Fruit fly (Drosophila melanogaster): ENCODE data around the gene Top2.

Top2 gene

dm6 chr2L:19423467-19424122, 29.7 kb downstream of the Top2 start, which contains the start of the genes Alp12 and CG13085 (continued):
- TF ChIP-seq CG7372 (GFP tag; IDR thresholded peaks at IDR 0.05), result peak; percentile 97
- TF ChIP-seq NK7.1 (GFP tag; optimal IDR thresholded peaks at IDR 0.05), result peak; percentile 89
- TF ChIP-seq ab (GFP tag; optimal IDR thresholded peaks at IDR 0.05), result peak; percentile 63
- TF ChIP-seq CG10959 (GFP tag; IDR thresholded peaks at IDR 0.05), result peak; percentile 87
- TF ChIP-seq bab2 (GFP tag; optimal IDR thresholded peaks at IDR 0.05), result peak; percentile 94
- TF ChIP-seq pum (GFP tag; optimal IDR thresholded peaks at IDR 0.05), result peak; percentile 94
- peak; percentile 86 for TF ChIP-seq CG15696 (tag; optimal IDR thresholded peaks at IDR 0.05)
- TF ChIP-seq CG4617 (GFP tag; optimal IDR thresholded peaks at IDR 0.05; ENCODE audit: borderline replicate concordance), result peak; percentile 85
- TF ChIP-seq CG4404 (GFP tag; IDR thresholded peaks at IDR 0.05), result peak; percentile 88
- TF ChIP-seq fd64A (GFP tag; optimal IDR thresholded peaks at IDR 0.05), result peak; percentile 93
- TF ChIP-seq zfh2 (GFP tag; optimal IDR thresholded peaks at IDR 0.05), result peak; percentile 90
- TF ChIP-seq vnd (GFP tag; IDR thresholded peaks at IDR 0.05; ENCODE audit: partially characterized antibody), result no peak
- TF ChIP-seq CG17912 (GFP tag; optimal IDR thresholded peaks at IDR 0.05), result peak; percentile 81
- TF ChIP-seq toy (GFP tag; IDR thresholded peaks at IDR 0.05), result peak; percentile 91
- peak; percentile 90 for TF ChIP-seq CG11456 (GFP tag; IDR thresholded peaks at IDR 0.05)
- TF ChIP-seq crc (GFP tag; optimal IDR thresholded peaks at IDR 0.05), result peak; percentile 89
- TF ChIP-seq CG6254 (GFP tag; optimal IDR thresholded peaks at IDR 0.05), result peak; percentile 96
- TF ChIP-seq Hr78 (GFP tag; optimal IDR thresholded peaks at IDR 0.05), result peak in 1 of 2 experiments; percentile 94
- TF ChIP-seq nom (GFP tag; optimal IDR thresholded peaks at IDR 0.05), result peak; percentile 83
- TF ChIP-seq HHEX (GFP tag; optimal IDR thresholded peaks at IDR 0.05), result peak; percentile 98
- TF ChIP-seq HLH54F (GFP tag; optimal IDR thresholded peaks at IDR 0.05), result peak; percentile 91
- peak; percentile 98 for TF ChIP-seq PHDP (tag; optimal IDR thresholded peaks at IDR 0.05)
- TF ChIP-seq CG32767 (GFP tag; IDR thresholded peaks at IDR 0.05), result peak; percentile 97
- peak; percentile 96 for TF ChIP-seq CrebB (tag; optimal IDR thresholded peaks at IDR 0.05)
- TF ChIP-seq HLH3B (GFP tag; IDR thresholded peaks at IDR 0.05), result peak; percentile 93
- TF ChIP-seq run (tag; optimal IDR thresholded peaks at IDR 0.05), result peak; percentile 98
- TF ChIP-seq CG30020 (tag; optimal IDR thresholded peaks at IDR 0.05), result peak; percentile 88
- peak; percentile 91 for TF ChIP-seq Lim3 (GFP tag; IDR thresholded peaks at IDR 0.05)
- TF ChIP-seq Deaf1 (tag; optimal IDR thresholded peaks at IDR 0.05), result peak; percentile 89
- peak; percentile 5 for TF ChIP-seq cg (GFP tag; optimal IDR thresholded peaks at IDR 0.05)
- TF ChIP-seq CG6272 (GFP tag; IDR thresholded peaks at IDR 0.05), result peak; percentile 93
- TF ChIP-seq CG17359 (tag; optimal IDR thresholded peaks at IDR 0.05), result peak; percentile 98
- TF ChIP-seq tll (GFP tag; optimal IDR thresholded peaks at IDR 0.05), result peak in 1 of 2 experiments; percentile 37
- peak; percentile 59 for TF ChIP-seq CG7745 (tag; optimal IDR thresholded peaks at IDR 0.05)
- TF ChIP-seq GATAe (GFP tag; conservative IDR thresholded peaks at IDR 0.05), result peak; percentile 86
- TF ChIP-seq Xrp1 (GFP tag; IDR thresholded peaks at IDR 0.05), result peak; percentile 97
- peak; percentile 99 for TF ChIP-seq dmrt99B (tag; optimal IDR thresholded peaks at IDR 0.05)
- TF ChIP-seq Ada2b (GFP tag; IDR thresholded peaks at IDR 0.05), result peak; percentile 95
- TF ChIP-seq gce (GFP tag; IDR thresholded peaks at IDR 0.05), result no peak; the same call in 1 of the 3 replicates
- no peak for TF ChIP-seq Dfd (GFP tag; optimal IDR thresholded peaks at IDR 0.05)
- peak; percentile 98 for TF ChIP-seq sqz (GFP tag; optimal IDR thresholded peaks at IDR 0.05)
- no peak for TF ChIP-seq usp (GFP tag; optimal IDR thresholded peaks at IDR 0.05)
- peak; percentile 98 for TF ChIP-seq lmd (GFP tag; IDR thresholded peaks at IDR 0.05)
- peak; percentile 93 for TF ChIP-seq CG8281 (tag; optimal IDR thresholded peaks at IDR 0.05)
- no peak for TF ChIP-seq knrl (GFP tag; IDR thresholded peaks at IDR 0.05; ENCODE audit: partially characterized antibody)
- TF ChIP-seq rib (GFP tag; IDR thresholded peaks at IDR 0.05), result peak; percentile 94
- TF ChIP-seq pan (optimal IDR thresholded peaks at IDR 0.05), result no peak
- TF ChIP-seq pan (GFP tag; optimal IDR thresholded peaks at IDR 0.05 in 1 of 2, IDR thresholded peaks at IDR 0.05 in 1 of 2), result peak in 1 of 2 experiments; percentile 95
- TF ChIP-seq Taf1 (GFP tag; IDR thresholded peaks at IDR 0.05), result peak; percentile 90
- peak; percentile 98 for TF ChIP-seq tap (tag; optimal IDR thresholded peaks at IDR 0.05)

All from whole organism, embryonic.